Fruit fly (Drosophila melanogaster): ENCODE results near the gene SF1.
A peak's percentile ranks its signal among the peaks of the same experiment; 100 is the strongest.

The SF1 gene

DNA sequence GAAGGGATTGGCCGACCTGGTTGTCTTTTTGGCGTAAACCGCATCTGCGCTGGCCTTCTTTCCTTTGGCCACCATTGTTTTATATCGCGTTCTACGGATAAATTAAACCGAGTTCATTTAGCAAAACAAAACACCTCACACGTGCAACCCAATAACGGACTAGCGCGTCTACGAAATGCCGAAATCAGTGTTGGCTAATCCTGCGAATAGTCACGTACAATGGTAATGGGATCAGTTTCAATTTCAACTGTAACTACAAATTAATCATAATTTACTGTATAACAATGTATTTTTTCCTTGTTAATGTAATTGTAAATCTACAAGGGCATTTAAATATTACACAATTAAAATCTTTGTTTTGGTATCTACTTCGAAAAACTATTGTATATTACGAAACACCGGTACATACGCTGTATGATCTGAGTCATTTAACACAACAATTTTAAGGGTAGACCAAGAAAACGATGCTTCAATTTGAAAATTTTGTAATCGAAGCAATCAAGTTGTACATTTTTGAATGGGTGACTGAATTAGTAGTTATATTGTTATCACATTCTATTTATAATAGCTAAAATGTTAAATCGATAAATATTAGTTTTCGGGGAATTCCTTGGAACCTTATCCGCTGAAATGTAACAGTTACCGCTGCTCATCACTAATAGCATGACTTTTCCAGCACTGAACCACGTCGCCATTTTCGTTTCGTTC, at the start of gene SF1 (continued):
- TF ChIP-seq ERR (GFP tag; optimal IDR thresholded peaks at IDR 0.05) (no peak), sisA (GFP tag; IDR thresholded peaks at IDR 0.05) (peak; percentile 27; the same call in 1 of the 2 replicates), CG33213 (GFP tag; optimal IDR thresholded peaks at IDR 0.05) (peak; percentile 19), Xrp1 (GFP tag; IDR thresholded peaks at IDR 0.05) (no peak), pan (optimal IDR thresholded peaks at IDR 0.05) (no peak), pan (GFP tag; optimal IDR thresholded peaks at IDR 0.05 in 1 of 2, IDR thresholded peaks at IDR 0.05 in 1 of 2) (no peak), Dip3 (GFP tag; optimal IDR thresholded peaks at IDR 0.05) (peak; percentile 12), twi (tag; optimal IDR thresholded peaks at IDR 0.05) (peak; percentile 31), dati (GFP tag; IDR thresholded peaks at IDR 0.05) (no peak), grn (GFP tag; optimal IDR thresholded peaks at IDR 0.05) (no peak), knrl (GFP tag; IDR thresholded peaks at IDR 0.05; ENCODE audit: partially characterized antibody) (no peak), hth (optimal IDR thresholded peaks at IDR 0.05) (no peak), Aef1 (GFP tag; IDR thresholded peaks at IDR 0.05) (0 out of 3 replicates have a peak, but pooled peaks have one; percentile 9), pnt (GFP tag; optimal IDR thresholded peaks at IDR 0.05) (no peak), CG7372 (GFP tag; IDR thresholded peaks at IDR 0.05) (no peak), CG14860 (GFP tag; IDR thresholded peaks at IDR 0.05; ENCODE audit: partially characterized antibody) (no peak), rib (GFP tag; IDR thresholded peaks at IDR 0.05) (no peak), CG2116 (GFP tag; optimal IDR thresholded peaks at IDR 0.05) (peak; percentile 19), Kr (GFP tag; optimal IDR thresholded peaks at IDR 0.05) (no peak), CG30403 (GFP tag; optimal IDR thresholded peaks at IDR 0.05) (peak; percentile 74), shn (GFP tag; optimal IDR thresholded peaks at IDR 0.05) (peak; percentile 49), CG9797 (GFP tag; optimal IDR thresholded peaks at IDR 0.05) (peak; percentile 27), CG17359 (tag; optimal IDR thresholded peaks at IDR 0.05) (no peak), da (GFP tag; optimal IDR thresholded peaks at IDR 0.05) (no peak), pzg (GFP tag; optimal IDR thresholded peaks at IDR 0.05) (peak; percentile 26), CG12104 (GFP tag; optimal IDR thresholded peaks at IDR 0.05) (peak; percentile 68), run (tag; optimal IDR thresholded peaks at IDR 0.05) (no peak), HLH54F (GFP tag; optimal IDR thresholded peaks at IDR 0.05) (peak; percentile 63), CG1792 (GFP tag; optimal IDR thresholded peaks at IDR 0.05) (peak; percentile 1), CG15514 (GFP tag; optimal IDR thresholded peaks at IDR 0.05) (no peak), CG17912 (GFP tag; optimal IDR thresholded peaks at IDR 0.05) (no peak), CG8765 (GFP tag; IDR thresholded peaks at IDR 0.05) (no peak), hb (GFP tag; IDR thresholded peaks at IDR 0.05; ENCODE audit: partially characterized antibody) (no peak), gcm (GFP tag; optimal IDR thresholded peaks at IDR 0.05) (no peak), Rx (GFP tag; IDR thresholded peaks at IDR 0.05) (no peak), sna (GFP tag; IDR thresholded peaks at IDR 0.05; ENCODE audit: partially characterized antibody) (no peak), Dad (GFP tag; optimal IDR thresholded peaks at IDR 0.05) (no peak), Vsx1 (GFP tag; optimal IDR thresholded peaks at IDR 0.05) (no peak), CG4707 (GFP tag; optimal IDR thresholded peaks at IDR 0.05) (peak; percentile 10), nom (GFP tag; optimal IDR thresholded peaks at IDR 0.05) (no peak), CG32767 (GFP tag; IDR thresholded peaks at IDR 0.05) (no peak), Abd-B (GFP tag; optimal IDR thresholded peaks at IDR 0.05) (no peak), ftz-f1 (GFP tag; optimal IDR thresholded peaks at IDR 0.05) (no peak), az2 (GFP tag; optimal IDR thresholded peaks at IDR 0.05) (peak; percentile 49), CG8290 (GFP tag; optimal IDR thresholded peaks at IDR 0.05) (peak; percentile 18), CG8290 (tag; optimal IDR thresholded peaks at IDR 0.05) (peak in 1 of 2 experiments; percentile 69), cas (GFP tag; IDR thresholded peaks at IDR 0.05) (no peak), ham (GFP tag; IDR thresholded peaks at IDR 0.05) (no peak), Ptx1 (GFP tag; IDR thresholded peaks at IDR 0.05) (0 out of 2 replicates have a peak, but pooled peaks have one; percentile 7), cad (GFP tag; optimal IDR thresholded peaks at IDR 0.05) (no peak), al (GFP tag; IDR thresholded peaks at IDR 0.05) (no peak), jigr1 (GFP tag; IDR thresholded peaks at IDR 0.05) (no peak)
